Worm (Caenorhabditis elegans) whole organism, L2 larva: Measurements from ENCODE around the gene sas-1.

ENCODE experiments used
- ZK546.5 ChIP-seq: sonication (generic microtip); optimal IDR thresholded peaks from 2 replicates; lab custom pipeline; 2017; ENCODE audit warnings: missing biosample characterization, missing genetic modification characterization
- aly-2 ChIP-seq: fragments of 150-350 bp; optimal IDR thresholded peaks from 2 replicates; lab custom pipeline; 2014; ENCODE audit warnings: missing biosample characterization, missing genetic modification characterization
- elt-3 ChIP-seq: sonication (generic microtip); optimal IDR thresholded peaks from 2 replicates; lab custom pipeline; 2017; ENCODE audit warnings: missing biosample characterization, missing genetic modification characterization
- lin-13 ChIP-seq: fragments of 150-350 bp; optimal IDR thresholded peaks from 2 replicates; lab custom pipeline; 2014; ENCODE audit warnings: missing biosample characterization, missing genetic modification reagents, missing genetic modification characterization
- lsy-2 ChIP-seq, 2 experiments: fragments of 150-350 bp in 1 of 2; sonication (generic microtip) in 1 of 2; optimal IDR thresholded peaks; 2 replicates each; lab custom pipeline; 2014 to 2017; ENCODE audit warnings: missing biosample characterization in 2 of 2, missing genetic modification characterization in 2 of 2
- mbf-1 ChIP-seq: sonication (generic microtip); optimal IDR thresholded peaks from 2 replicates; lab custom pipeline; 2017; ENCODE audit warnings: missing biosample characterization, missing genetic modification characterization
- nhr-77 ChIP-seq: fragments of 150-350 bp; optimal IDR thresholded peaks from 2 replicates; lab custom pipeline; 2014; ENCODE audit warnings: missing biosample characterization, missing genetic modification characterization
- sem-4 ChIP-seq: fragments of 150-350 bp; optimal IDR thresholded peaks from 2 replicates; lab custom pipeline; 2014; ENCODE audit warnings: missing biosample characterization, missing genetic modification reagents, missing genetic modification characterization
- snpc-4 ChIP-seq: fragments of 150-350 bp; optimal IDR thresholded peaks from 2 replicates; lab custom pipeline; 2014; ENCODE audit warnings: missing biosample characterization, missing genetic modification characterization
- ztf-11 ChIP-seq: sonication (generic microtip); optimal IDR thresholded peaks from 2 replicates; lab custom pipeline; 2017; ENCODE audit warnings: missing biosample characterization, missing genetic modification characterization

- no peak for TF ChIP-seq elt-3
- no peak for TF ChIP-seq ZK546.5 (tag; lab: Kevin White, UChicago)
- no peak for TF ChIP-seq lsy-2 (tag; optimal IDR thresholded peaks at IDR 0.05; lab: Kevin White, UChicago)
- TF ChIP-seq sem-4: no peak
- TF ChIP-seq snpc-4 (tag; lab: Kevin White, UChicago): no peak
- TF ChIP-seq ztf-11 (tag; lab: Kevin White, UChicago): no peak
- no peak for TF ChIP-seq aly-2
- no peak for TF ChIP-seq lin-13 (GFP tag; lab: Kevin White, UChicago)
- TF ChIP-seq mbf-1 (tag; lab: Kevin White, UChicago): no peak
- no peak for TF ChIP-seq nhr-77 (tag; lab: Kevin White, UChicago)
Observed at ce11 chrIII:12740313-12740712, 41.0 kb downstream of the sas-1 start.
